Fruit fly (Drosophila melanogaster) whole organism, wandering third instar larva: ENCODE results near the gene Sirt7.

ENCODE experiments used
- Abd-B ChIP-seq: fragments of >200 bp; optimal IDR thresholded peaks from 2 replicates; lab custom pipeline; 2017; ENCODE audit warnings: missing biosample characterization, missing genetic modification characterization
- CG9705 ChIP-seq: fragments of 200-800 bp; sonication (Bioruptor generic); optimal IDR thresholded peaks from 2 replicates; lab custom pipeline; 2018; ENCODE audit warnings: missing biosample characterization, mild to moderate bottlenecking, missing genetic modification characterization
- Dfd ChIP-seq: fragments of >200 bp; optimal IDR thresholded peaks from 2 replicates; lab custom pipeline; 2017; ENCODE audit warnings: missing biosample characterization, missing genetic modification characterization
- GATAd ChIP-seq: sonication (Bioruptor generic); optimal IDR thresholded peaks from 2 replicates; lab custom pipeline; 2016; ENCODE audit warnings: missing biosample characterization, missing genetic modification characterization
- HLH106 ChIP-seq: fragments of 200-800 bp; optimal IDR thresholded peaks from 3 replicates; lab custom pipeline; 2019; ENCODE audit warnings: missing biosample characterization, mild to moderate bottlenecking, missing genetic modification characterization, moderate library complexity
- Hnf4 ChIP-seq: fragments of 200-800 bp; sonication (Bioruptor generic); optimal IDR thresholded peaks from 2 replicates; lab custom pipeline; 2016; ENCODE audit warnings: missing biosample characterization, mild to moderate bottlenecking, missing genetic modification characterization
- Hr78 ChIP-seq: fragments of >200 bp; optimal IDR thresholded peaks from 2 replicates; lab custom pipeline; 2017; ENCODE audit warnings: missing biosample characterization, missing genetic modification characterization
- Hr83 ChIP-seq: fragments of 200-300 bp; sonication (Bioruptor generic); optimal IDR thresholded peaks from 2 replicates; lab custom pipeline; 2016; ENCODE audit warnings: missing biosample characterization, mild to moderate bottlenecking, missing genetic modification characterization, moderate library complexity; ENCODE audit not compliant: poor library complexity, severe bottlenecking
- Jra ChIP-seq: sonication (Bioruptor generic); optimal IDR thresholded peaks from 2 replicates; lab custom pipeline; 2016; ENCODE audit warnings: missing biosample characterization, missing genetic modification characterization
- Myc ChIP-seq: fragments of >200 bp; optimal IDR thresholded peaks from 2 replicates; lab custom pipeline; 2017
- N ChIP-seq: fragments of >200 bp; optimal IDR thresholded peaks from 2 replicates; lab custom pipeline; 2018; ENCODE audit warnings: missing biosample characterization, missing external identifiers, missing genetic modification characterization
- OdsH ChIP-seq: fragments of 200-800 bp; sonication (Bioruptor generic); optimal IDR thresholded peaks from 2 replicates; lab custom pipeline; 2016; ENCODE audit warnings: missing biosample characterization, mild to moderate bottlenecking, missing genetic modification characterization
- Rel ChIP-seq, 2 experiments: fragments of 200-800 bp; sonication (Bioruptor generic) in 1 of 2; optimal IDR thresholded peaks; 2 replicates in 1 of 2; 3 replicates in 1 of 2; lab custom pipeline; 2016 to 2019; ENCODE audit warnings: mild to moderate bottlenecking in 2 of 2, missing biosample characterization in 2 of 2, missing genetic modification characterization in 2 of 2, moderate library complexity in 1 of 2
- Sp1 ChIP-seq: fragments of 200-800 bp; sonication (Bioruptor generic); optimal IDR thresholded peaks from 3 replicates; lab custom pipeline; 2019; ENCODE audit warnings: missing biosample characterization, mild to moderate bottlenecking, missing genetic modification characterization, moderate library complexity
- Vsx2 ChIP-seq: fragments of 200-300, 225-300 bp; sonication (Bioruptor generic); optimal IDR thresholded peaks from 2 replicates; lab custom pipeline; 2018; ENCODE audit warnings: missing biosample characterization, missing genetic modification characterization; ENCODE audit not compliant: partially characterized antibody
- br ChIP-seq: fragments of 200-800 bp; sonication (Bioruptor generic); optimal IDR thresholded peaks from 2 replicates; lab custom pipeline; 2016; ENCODE audit warnings: missing biosample characterization, missing genetic modification characterization
- brk ChIP-seq: fragments of 200-800 bp; sonication (Bioruptor generic); optimal IDR thresholded peaks from 2 replicates; lab custom pipeline; 2016; ENCODE audit warnings: missing biosample characterization, mild to moderate bottlenecking, missing genetic modification characterization
- dl ChIP-seq, 2 experiments: fragments of 175-275, 200-275 bp in 1 of 2; fragments of 200-275 bp in 1 of 2; sonication (Bioruptor generic); optimal IDR thresholded peaks; lab custom pipeline; 2018; ENCODE audit warnings: mild to moderate bottlenecking in 2 of 2, missing biosample characterization in 2 of 2, missing genetic modification characterization in 2 of 2, moderate library complexity in 2 of 2; ENCODE audit not compliant: partially characterized antibody in 2 of 2, insufficient read depth in 1 of 2
- dmrt93B ChIP-seq: fragments of 200-800 bp; sonication (Bioruptor generic); optimal IDR thresholded peaks from 2 replicates; lab custom pipeline; 2018; ENCODE audit warnings: missing biosample characterization, mild to moderate bottlenecking, missing genetic modification characterization
- dsf ChIP-seq: sonication (Bioruptor generic); optimal IDR thresholded peaks from 2 replicates; lab custom pipeline; 2016; ENCODE audit warnings: missing biosample characterization, missing genetic modification characterization, borderline replicate concordance
- ey ChIP-seq: fragments of 200-800 bp; sonication (Bioruptor generic); optimal IDR thresholded peaks from 2 replicates; lab custom pipeline; 2016; ENCODE audit warnings: missing biosample characterization, missing genetic modification characterization
- fru ChIP-seq: fragments of 200-800 bp; sonication (Bioruptor generic); optimal IDR thresholded peaks from 3 replicates; lab custom pipeline; 2016; ENCODE audit warnings: missing biosample characterization, mild to moderate bottlenecking, missing genetic modification characterization
- h ChIP-seq: fragments of 200-800 bp; sonication (Bioruptor generic); optimal IDR thresholded peaks from 3 replicates; lab custom pipeline; 2016; ENCODE audit warnings: missing biosample characterization, mild to moderate bottlenecking, missing genetic modification characterization
- jim ChIP-seq: fragments of 175-275, 200-325 bp; sonication (Bioruptor generic); optimal IDR thresholded peaks from 2 replicates; lab custom pipeline; 2016; ENCODE audit warnings: missing biosample characterization, mild to moderate bottlenecking, missing genetic modification characterization
- lola ChIP-seq: fragments of >200 bp; optimal IDR thresholded peaks from 2 replicates; lab custom pipeline; 2017; ENCODE audit warnings: missing biosample characterization, missing genetic modification characterization
- psq ChIP-seq: fragments of 200-800 bp; sonication (Bioruptor generic); optimal IDR thresholded peaks from 3 replicates; lab custom pipeline; 2017; ENCODE audit warnings: missing biosample characterization, mild to moderate bottlenecking, missing genetic modification characterization, moderate library complexity
- sage ChIP-seq: fragments of 200-800 bp; sonication (Bioruptor generic); optimal IDR thresholded peaks from 2 replicates; lab custom pipeline; 2016; ENCODE audit warnings: missing biosample characterization, mild to moderate bottlenecking, missing genetic modification characterization
- sv ChIP-seq: fragments of 200-800 bp; sonication (Bioruptor generic); optimal IDR thresholded peaks from 3 replicates; lab custom pipeline; 2016; ENCODE audit warnings: missing biosample characterization, missing genetic modification characterization
- usp ChIP-seq: fragments of >200 bp; optimal IDR thresholded peaks from 2 replicates; lab custom pipeline; 2017; ENCODE audit warnings: missing biosample characterization, missing genetic modification characterization
- woc ChIP-seq: sonication (Bioruptor generic); optimal IDR thresholded peaks from 2 replicates; lab custom pipeline; 2016; ENCODE audit warnings: missing biosample characterization, mild to moderate bottlenecking, missing genetic modification characterization

Sirt7 gene

dm6 chr3R:29055710-29056109, at the start of gene Sirt7:
Gene Sirt7, plus strand, starts transcription at chr3R:29055927.
- TF ChIP-seq Sp1 (GFP tag; lab: Kevin White, UChicago) (peak; percentile 63), Abd-B (GFP tag; lab: Kevin White, UChicago) (no peak), Hr83 (GFP tag; lab: Kevin White, UChicago) (no peak), HLH106 (tag; lab: Kevin White, UChicago) (peak; percentile 18), dl (GFP tag; optimal IDR thresholded peaks at IDR 0.05; lab: Kevin White, UChicago; ENCODE audit: insufficient read depth in 1 of 2, partially characterized antibody in 2 of 2) (no peak), Vsx2 (GFP tag; lab: Kevin White, UChicago) (peak; percentile 72), sage (no peak), psq (GFP tag; lab: Kevin White, UChicago) (no peak), lola (GFP tag; lab: Kevin White, UChicago) (no peak), fru (GFP tag; lab: Kevin White, UChicago) (no peak), OdsH (no peak)

- no peak for TF ChIP-seq dmrt93B
- TF ChIP-seq psq (GFP tag; lab: Kevin White, UChicago): no peak
- no peak for TF ChIP-seq br (GFP tag; lab: Kevin White, UChicago)
- TF ChIP-seq Hr78 (GFP tag; lab: Kevin White, UChicago): no peak
- TF ChIP-seq woc (GFP tag; lab: Kevin White, UChicago): no peak
- no peak for TF ChIP-seq sage
- TF ChIP-seq jim (GFP tag; lab: Kevin White, UChicago): no peak
- no peak for TF ChIP-seq Myc (lab: Kevin White, UChicago)
- no peak for TF ChIP-seq brk (GFP tag; lab: Kevin White, UChicago)
- TF ChIP-seq fru (GFP tag; lab: Kevin White, UChicago): no peak
- TF ChIP-seq Abd-B (GFP tag; lab: Kevin White, UChicago): no peak
- TF ChIP-seq usp (GFP tag; lab: Kevin White, UChicago): no peak
- no peak for TF ChIP-seq GATAd
- TF ChIP-seq Rel (GFP tag; optimal IDR thresholded peaks at IDR 0.05; lab: Kevin White, UChicago): no peak
- TF ChIP-seq Rel (tag; optimal IDR thresholded peaks at IDR 0.05; lab: Kevin White, UChicago): no peak
- TF ChIP-seq Jra (GFP tag; lab: Kevin White, UChicago): no peak
- no peak for TF ChIP-seq Hnf4
Observed at dm6 chr3R:29011144-29011543, 44.6 kb upstream of the Sirt7 start.

- TF ChIP-seq br (GFP tag; lab: Kevin White, UChicago) (no peak), Sp1 (GFP tag; lab: Kevin White, UChicago) (no peak), psq (GFP tag; lab: Kevin White, UChicago) (no peak), HLH106 (tag; lab: Kevin White, UChicago) (no peak), ey (no peak), CG9705 (GFP tag; lab: Kevin White, UChicago) (no peak), N (GFP tag; lab: Kevin White, UChicago) (no peak), Myc (lab: Kevin White, UChicago) (no peak)
Observed at dm6 chr3R:29020366-29020765, 35.4 kb upstream of the Sirt7 start, which contains the start of gene wat. Gene wat, minus strand, starts transcription at chr3R:29020406.

dm6 chr3R:29024671-29025070, 31.1 kb upstream of the Sirt7 start, which contains the start of gene CG14518:
Gene CG14518, plus strand, starts transcription at chr3R:29024971.
- TF ChIP-seq dsf (GFP tag; lab: Kevin White, UChicago) (no peak), lola (GFP tag; lab: Kevin White, UChicago) (no peak), h (GFP tag; lab: Kevin White, UChicago) (no peak), OdsH (no peak), Hr78 (GFP tag; lab: Kevin White, UChicago) (no peak), sage (no peak), fru (GFP tag; lab: Kevin White, UChicago) (no peak), HLH106 (tag; lab: Kevin White, UChicago) (no peak), Dfd (GFP tag; lab: Kevin White, UChicago) (no peak), sv (GFP tag; lab: Kevin White, UChicago) (no peak)
- TF ChIP-seq, all 38 proteins: peak for 0

- TF ChIP-seq Rel (GFP tag; optimal IDR thresholded peaks at IDR 0.05; lab: Kevin White, UChicago) (no peak), Rel (tag; optimal IDR thresholded peaks at IDR 0.05; lab: Kevin White, UChicago) (peak; percentile 28), h (GFP tag; lab: Kevin White, UChicago) (peak; percentile 25), Hr83 (GFP tag; lab: Kevin White, UChicago) (peak; percentile 19), dl (GFP tag; optimal IDR thresholded peaks at IDR 0.05; lab: Kevin White, UChicago; ENCODE audit: insufficient read depth in 1 of 2, partially characterized antibody in 2 of 2) (no peak)
Observed at dm6 chr3R:29027122-29027521, 28.6 kb upstream of the Sirt7 start, which contains the start of the genes eIF4E6 and CG1951. Gene eIF4E6, minus strand, starts transcription at chr3R:29027174. Gene CG1951, plus strand, starts transcription at chr3R:29027236.
